Worm (Caenorhabditis elegans): ENCODE results near the gene sym-2.

- no peak for TF ChIP-seq him-1 (tag; optimal IDR thresholded peaks at IDR 0.05)
- no peak for TF ChIP-seq W03F9.2 (tag; optimal IDR thresholded peaks at IDR 0.05)
Observed at ce11 chrII:9232493-9232892, 44.2 kb upstream of the sym-2 start.
